Worm (Caenorhabditis elegans): Measurements from ENCODE around the gene spe-27.

ce11 chrIV:5902730-5903129 lies 37.0 kb upstream of the spe-27 start:
- no peak for TF ChIP-seq him-1 (tag; optimal IDR thresholded peaks at IDR 0.05)
- no peak for TF ChIP-seq dao-5 (tag; optimal IDR thresholded peaks at IDR 0.05)
- no peak for TF ChIP-seq W03F9.2 (tag; optimal IDR thresholded peaks at IDR 0.05)
